Fruit fly (Drosophila melanogaster) whole organism, prepupa: ENCODE data around the gene CG5886.

Source experiments
- CG11762 ChIP-seq: fragments of 200-800 bp; sonication (Bioruptor generic); optimal IDR thresholded peaks from 3 replicates; lab custom pipeline; 2016; ENCODE audit warnings: missing biosample characterization, missing genetic modification characterization; ENCODE audit not compliant: insufficient read depth
- CG7368 ChIP-seq: fragments of 200-800 bp; sonication (Bioruptor generic); optimal IDR thresholded peaks from 3 replicates; lab custom pipeline; 2016; ENCODE audit warnings: missing biosample characterization, missing genetic modification characterization
- Gug ChIP-seq: fragments of 200-800 bp; sonication (Bioruptor generic); IDR thresholded peaks from 2 replicates; pipeline ENCODE4 v1.3.6; 2022; ENCODE audit warnings: missing biosample characterization, missing genetic modification characterization
- Smox ChIP-seq: fragments of 200-800 bp; sonication (Bioruptor generic); optimal IDR thresholded peaks from 3 replicates; lab custom pipeline; 2016; ENCODE audit warnings: missing biosample characterization, missing genetic modification characterization
- Sox102F ChIP-seq: fragments of 200-800 bp; sonication (Bioruptor generic); optimal IDR thresholded peaks from 2 replicates; lab custom pipeline; 2016; ENCODE audit warnings: missing biosample characterization, mild to moderate bottlenecking, missing genetic modification characterization
- topi ChIP-seq: fragments of 200-800 bp; sonication (Bioruptor generic); optimal IDR thresholded peaks from 3 replicates; lab custom pipeline; 2016; ENCODE audit warnings: missing biosample characterization, missing genetic modification characterization
- vri ChIP-seq: fragments of 200-800 bp; sonication (Bioruptor generic); optimal IDR thresholded peaks from 3 replicates; lab custom pipeline; 2016; ENCODE audit warnings: missing biosample characterization, mild to moderate bottlenecking, missing genetic modification characterization

DNA sequence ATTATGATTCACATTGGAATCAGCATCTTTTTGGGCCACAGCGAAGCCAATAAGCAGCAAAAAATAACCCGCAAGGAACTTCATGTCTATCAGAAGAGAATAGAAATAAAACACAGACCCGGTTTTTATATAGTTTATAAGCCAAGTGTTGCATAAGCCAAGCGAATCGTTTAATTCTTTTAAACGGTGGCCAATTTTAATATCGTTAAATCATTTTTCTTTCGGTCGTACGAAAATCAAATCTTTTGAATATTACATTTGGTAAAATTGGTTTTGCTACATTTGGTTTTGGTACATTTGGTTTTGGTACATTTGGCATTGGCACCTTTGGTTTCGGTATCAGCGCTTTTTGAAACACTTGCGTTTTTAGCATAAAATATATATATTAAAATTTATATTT lies 21.3 kb upstream of the CG5886 start, which contains the start of gene Sfp96F:
- TF ChIP-seq Smox (GFP tag; lab: Kevin White, UChicago), result no peak
- TF ChIP-seq Gug (GFP tag; lab: Robert Waterston, UW), result no peak
- TF ChIP-seq topi (GFP tag; lab: Kevin White, UChicago), result no peak
- TF ChIP-seq Sox102F (GFP tag; lab: Kevin White, UChicago), result no peak
- TF ChIP-seq CG7368 (GFP tag; lab: Kevin White, UChicago), result no peak
- TF ChIP-seq CG11762 (GFP tag; lab: Kevin White, UChicago), result no peak
- TF ChIP-seq vri, result no peak
